Worm (Caenorhabditis elegans): Measurements from ENCODE around the gene F33E11.3.

DNA sequence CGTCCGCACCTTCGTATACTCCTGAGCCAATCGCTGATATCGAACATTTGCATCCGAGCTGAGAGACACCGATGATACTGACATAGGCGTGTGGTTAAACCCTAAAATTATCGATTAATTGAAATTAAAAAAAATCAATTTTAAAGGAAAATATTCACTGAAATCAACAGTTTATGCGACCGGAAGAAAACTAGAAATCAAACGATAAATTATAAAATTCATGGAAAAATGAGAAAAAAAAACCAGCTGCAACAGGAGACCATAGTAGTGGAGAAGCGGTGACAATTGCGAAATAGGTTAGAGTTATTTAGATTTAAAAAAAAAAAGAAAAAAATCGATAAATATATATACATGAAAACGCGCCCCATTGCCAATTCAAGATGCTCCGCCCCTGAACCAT lies at the start of gene F33E11.3:
- TF ChIP-seq Y53G8AR.9 (GFP tag; conservative IDR thresholded peaks at IDR 0.05) (no peak), K11D2.4 (GFP tag; IDR thresholded peaks at IDR 0.05) (no peak), T26A5.8 (tag; optimal IDR thresholded peaks at IDR 0.05) (no peak), F10E7.11 (tag; optimal IDR thresholded peaks at IDR 0.05) (no peak), tbp1 (GFP tag; optimal IDR thresholded peaks at IDR 0.05) (no peak), F22D6.2 (tag; optimal IDR thresholded peaks at IDR 0.05) (no peak), chd-7 (tag; optimal IDR thresholded peaks at IDR 0.05) (no peak), ZK185.1 (tag; optimal IDR thresholded peaks at IDR 0.05; ENCODE audit: poor library complexity, severe bottlenecking) (no peak)
